Worm (Caenorhabditis elegans) whole organism, L1 larva: ENCODE measurements around the gene nhr-46.

Source experiments
- C04F5.9 ChIP-seq: sonication (generic microtip); optimal IDR thresholded peaks from 2 replicates; lab custom pipeline; 2016; ENCODE audit warnings: missing genetic modification characterization, missing compliant biosample characterization
- C34B4.2 ChIP-seq: sonication (generic microtip); optimal IDR thresholded peaks from 2 replicates; lab custom pipeline; 2017; ENCODE audit warnings: mild to moderate bottlenecking, missing genetic modification characterization, missing compliant biosample characterization
- Y116A8C.19 ChIP-seq: sonication (generic microtip); optimal IDR thresholded peaks from 2 replicates; lab custom pipeline; 2016; ENCODE audit warnings: missing compliant biosample characterization, missing genetic modification characterization, borderline replicate concordance
- aha-1 ChIP-seq: fragments of 150-350 bp; optimal IDR thresholded peaks from 2 replicates; lab custom pipeline; 2014; ENCODE audit warnings: missing biosample characterization, missing genetic modification characterization
- alr-1 ChIP-seq: fragments of 200-800 bp; sonication (Bioruptor generic); optimal IDR thresholded peaks from 2 replicates; lab custom pipeline; 2018; ENCODE audit warnings: borderline replicate concordance, mild to moderate bottlenecking, missing genetic modification characterization, missing compliant biosample characterization
- aly-2 ChIP-seq: fragments of 150-350 bp; optimal IDR thresholded peaks from 2 replicates; lab custom pipeline; 2014; ENCODE audit warnings: missing biosample characterization, missing genetic modification characterization
- blmp-1 ChIP-seq: fragments of 150-350 bp; optimal IDR thresholded peaks from 2 replicates; lab custom pipeline; 2014; ENCODE audit warnings: missing biosample characterization, missing genetic modification characterization
- ceh-63 ChIP-seq: fragments of 200-800 bp; sonication (Bioruptor generic); optimal IDR thresholded peaks from 2 replicates; lab custom pipeline; 2018; ENCODE audit warnings: mild to moderate bottlenecking, missing genetic modification characterization, missing compliant biosample characterization
- ceh-88 ChIP-seq: fragments of 200-800 bp; sonication (Bioruptor generic); IDR thresholded peaks from 2 replicates; pipeline ENCODE4 v1.3.6; 2022; ENCODE audit warnings: missing genetic modification characterization, missing compliant biosample characterization
- dpl-1 ChIP-seq, 3 experiments: fragments of 150-350 bp in 2 of 3; sonication (generic microtip) in 1 of 3; optimal IDR thresholded peaks; 2 replicates each; lab custom pipeline; 2014 to 2017; ENCODE audit warnings: missing biosample characterization in 3 of 3, missing genetic modification characterization in 3 of 3, missing genetic modification reagents in 3 of 3
- dsc-1 ChIP-seq: sonication (generic microtip); optimal IDR thresholded peaks from 2 replicates; lab custom pipeline; 2016; ENCODE audit warnings: mild to moderate bottlenecking, missing genetic modification characterization, missing compliant biosample characterization
- elt-2 ChIP-seq: sonication (generic microtip); optimal IDR thresholded peaks from 2 replicates; lab custom pipeline; 2016; ENCODE audit warnings: missing genetic modification characterization, mild to moderate bottlenecking, inconsistent platforms, missing compliant biosample characterization, missing genetic modification reagents
- elt-3 ChIP-seq, 6 experiments: fragments of 150-350 bp in 1 of 6; sonication (generic microtip); optimal IDR thresholded peaks; 2 replicates each; lab custom pipeline; 2017 to 2018; ENCODE audit warnings: missing biosample characterization in 6 of 6, missing genetic modification characterization in 6 of 6, inconsistent platforms in 1 of 6
- ets-5 ChIP-seq: fragments of 200-800 bp; sonication (Bioruptor generic); IDR thresholded peaks from 2 replicates; pipeline ENCODE4 v1.3.6; 2022; ENCODE audit warnings: missing genetic modification characterization, missing compliant biosample characterization
- fkh-8 ChIP-seq: sonication (generic microtip); optimal IDR thresholded peaks from 2 replicates; lab custom pipeline; 2016; ENCODE audit warnings: mild to moderate bottlenecking, missing genetic modification characterization, missing compliant biosample characterization
- hlh-17 ChIP-seq: fragments of 200-800 bp; sonication (Bioruptor generic); optimal IDR thresholded peaks from 2 replicates; lab custom pipeline; 2018; ENCODE audit warnings: missing genetic modification characterization, mild to moderate bottlenecking, missing compliant biosample characterization, moderate library complexity, borderline replicate concordance
- hlh-4 ChIP-seq: sonication (generic microtip); optimal IDR thresholded peaks from 2 replicates; lab custom pipeline; 2016; ENCODE audit warnings: mild to moderate bottlenecking, missing genetic modification characterization, missing compliant biosample characterization
- jun-1 ChIP-seq: fragments of 150-350 bp; optimal IDR thresholded peaks from 2 replicates; lab custom pipeline; 2014; ENCODE audit warnings: missing biosample characterization, missing genetic modification reagents, missing genetic modification characterization
- lin-35 ChIP-seq, 2 experiments: fragments of 150-350 bp; optimal IDR thresholded peaks; 2 replicates each; lab custom pipeline; 2014; ENCODE audit warnings: missing biosample characterization in 2 of 2, missing genetic modification characterization in 2 of 2, missing genetic modification reagents in 2 of 2
- lsy-2 ChIP-seq, 2 experiments: fragments of 150-350 bp; optimal IDR thresholded peaks; 2 replicates each; lab custom pipeline; 2014; ENCODE audit warnings: missing biosample characterization in 2 of 2, missing genetic modification characterization in 2 of 2
- mab-9 ChIP-seq: fragments of 200-800 bp; sonication (Bioruptor generic); IDR thresholded peaks from 2 replicates; pipeline ENCODE4 v1.3.6; 2022; ENCODE audit warnings: missing genetic modification reagents, missing genetic modification characterization, missing compliant biosample characterization
- mdl-1 ChIP-seq, 2 experiments: fragments of 150-350 bp; optimal IDR thresholded peaks; 2 replicates each; lab custom pipeline; 2014 to 2017; ENCODE audit warnings: missing biosample characterization in 2 of 2, missing genetic modification characterization in 2 of 2, inconsistent platforms in 1 of 2
- mef-2 ChIP-seq: fragments of 150-350 bp; optimal IDR thresholded peaks from 2 replicates; lab custom pipeline; 2014; ENCODE audit warnings: missing biosample characterization, missing genetic modification characterization
- mep-1 ChIP-seq: fragments of 150-350 bp; optimal IDR thresholded peaks from 2 replicates; lab custom pipeline; 2014; ENCODE audit warnings: missing biosample characterization, missing genetic modification characterization
- nhr-11 ChIP-seq: fragments of 150-350 bp; optimal IDR thresholded peaks from 2 replicates; lab custom pipeline; 2014; ENCODE audit warnings: missing biosample characterization, missing genetic modification characterization
- nhr-12 ChIP-seq: sonication (generic microtip); optimal IDR thresholded peaks from 2 replicates; lab custom pipeline; 2017; ENCODE audit warnings: missing biosample characterization, missing genetic modification characterization
- nhr-19 ChIP-seq: fragments of 200-800 bp; sonication (Bioruptor generic); conservative IDR thresholded peaks from 2 replicates; pipeline ENCODE4 v1.3.6; 2022; ENCODE audit warnings: missing genetic modification characterization, missing compliant biosample characterization
- nhr-20 ChIP-seq: sonication (generic microtip); optimal IDR thresholded peaks from 2 replicates; lab custom pipeline; 2016; ENCODE audit warnings: mild to moderate bottlenecking, missing genetic modification characterization, missing compliant biosample characterization
- nhr-28 ChIP-seq: fragments of 150-350 bp; optimal IDR thresholded peaks from 2 replicates; lab custom pipeline; 2014; ENCODE audit warnings: missing biosample characterization, missing genetic modification characterization
- nhr-47 ChIP-seq: sonication (generic microtip); optimal IDR thresholded peaks from 2 replicates; lab custom pipeline; 2016; ENCODE audit warnings: mild to moderate bottlenecking, missing genetic modification characterization, moderate library complexity, missing compliant biosample characterization
- nhr-71 ChIP-seq: sonication (generic microtip); optimal IDR thresholded peaks from 2 replicates; lab custom pipeline; 2016; ENCODE audit warnings: mild to moderate bottlenecking, missing genetic modification characterization, moderate library complexity, missing compliant biosample characterization
- nhr-76 ChIP-seq: sonication (generic microtip); optimal IDR thresholded peaks from 2 replicates; lab custom pipeline; 2017; ENCODE audit warnings: missing biosample characterization, missing genetic modification characterization
- nhr-77 ChIP-seq: fragments of 150-350 bp; optimal IDR thresholded peaks from 2 replicates; lab custom pipeline; 2014; ENCODE audit warnings: missing biosample characterization, missing genetic modification characterization
- nhr-84 ChIP-seq: sonication (generic microtip); optimal IDR thresholded peaks from 2 replicates; lab custom pipeline; 2017; ENCODE audit warnings: missing biosample characterization, missing genetic modification characterization
- nhr-85 ChIP-seq: sonication (generic microtip); peaks from one replicate; lab custom pipeline; 2016; ENCODE audit warnings: missing genetic modification characterization, inconsistent platforms, missing compliant biosample characterization
- nhr-90 ChIP-seq: sonication (generic microtip); optimal IDR thresholded peaks from 2 replicates; lab custom pipeline; 2016; ENCODE audit warnings: mild to moderate bottlenecking, missing genetic modification characterization, missing compliant biosample characterization; ENCODE audit not compliant: poor library complexity
- pag-3 ChIP-seq: sonication (generic microtip); optimal IDR thresholded peaks from 2 replicates; lab custom pipeline; 2017; ENCODE audit warnings: missing genetic modification characterization, mild to moderate bottlenecking, missing compliant biosample characterization, antibody characterized with exemption, borderline replicate concordance; ENCODE audit not compliant: insufficient read depth
- pax-3 ChIP-seq: fragments of 200-800 bp; sonication (Bioruptor generic); optimal IDR thresholded peaks from 2 replicates; lab custom pipeline; 2018; ENCODE audit warnings: mild to moderate bottlenecking, missing genetic modification characterization, moderate library complexity, missing compliant biosample characterization
- pqm-1 ChIP-seq: sonication (generic microtip); optimal IDR thresholded peaks from 3 replicates; lab custom pipeline; 2017; ENCODE audit warnings: missing biosample characterization, missing genetic modification characterization
- skn-1 ChIP-seq: fragments of 150-350 bp; optimal IDR thresholded peaks from 2 replicates; lab custom pipeline; 2014; ENCODE audit warnings: missing biosample characterization, missing genetic modification characterization
- snpc-4 ChIP-seq: fragments of 150-350 bp; optimal IDR thresholded peaks from 2 replicates; lab custom pipeline; 2014; ENCODE audit warnings: missing biosample characterization, missing genetic modification characterization
- sptf-1 ChIP-seq: fragments of 150-350 bp; optimal IDR thresholded peaks from 2 replicates; lab custom pipeline; 2014; ENCODE audit warnings: missing biosample characterization, missing genetic modification characterization
- tbx-2 ChIP-seq: sonication (generic microtip); optimal IDR thresholded peaks from 2 replicates; lab custom pipeline; 2016; ENCODE audit warnings: missing genetic modification characterization, missing compliant biosample characterization
- unc-130 ChIP-seq: fragments of 150-350 bp; optimal IDR thresholded peaks from 2 replicates; lab custom pipeline; 2017; ENCODE audit warnings: missing biosample characterization, missing genetic modification characterization, inconsistent platforms
- unc-30 ChIP-seq: sonication (generic microtip); optimal IDR thresholded peaks from 2 replicates; lab custom pipeline; 2017; ENCODE audit warnings: missing biosample characterization, missing genetic modification characterization
- unc-86 ChIP-seq: sonication (generic microtip); optimal IDR thresholded peaks from 2 replicates; lab custom pipeline; 2016; ENCODE audit warnings: missing genetic modification characterization, missing compliant biosample characterization
- xbp-1 ChIP-seq: sonication (generic microtip); optimal IDR thresholded peaks from 2 replicates; lab custom pipeline; 2016; ENCODE audit warnings: missing genetic modification characterization, missing compliant biosample characterization
- ztf-4 ChIP-seq: fragments of 150-350 bp; optimal IDR thresholded peaks from 2 replicates; lab custom pipeline; 2014; ENCODE audit warnings: missing biosample characterization, missing genetic modification characterization

Gene nhr-46

ce11 chrIV:5805477-5805876 lies 47.8 kb upstream of the nhr-46 start (continued):
- TF ChIP-seq nhr-90 (tag; lab: Kevin White, UChicago) = no peak
- TF ChIP-seq snpc-4 (tag; lab: Kevin White, UChicago) = no peak
- no peak for TF ChIP-seq nhr-76 (tag; lab: Kevin White, UChicago)
- TF ChIP-seq hlh-17 (GFP tag; lab: Kevin White, UChicago) = no peak
- no peak for TF ChIP-seq alr-1
- no peak for TF ChIP-seq pqm-1 (tag; lab: Kevin White, UChicago)
- peak in 1 of 2 experiments; percentile 16 for TF ChIP-seq mdl-1 (tag; optimal IDR thresholded peaks at IDR 0.05; lab: Kevin White, UChicago)
- no peak for TF ChIP-seq ceh-88
- TF ChIP-seq aly-2 (tag; lab: Kevin White, UChicago) = no peak
- no peak for TF ChIP-seq nhr-12 (tag; lab: Kevin White, UChicago)
- TF ChIP-seq ets-5 (GFP tag; lab: Robert Waterston, UW) = no peak
- TF ChIP-seq xbp-1 (tag; lab: Kevin White, UChicago) = peak; percentile 62
- no peak for TF ChIP-seq elt-2
- peak; percentile 61 for TF ChIP-seq pax-3 (tag; lab: Kevin White, UChicago)
- no peak for TF ChIP-seq C34B4.2 (tag; lab: Kevin White, UChicago)
- TF ChIP-seq unc-130 = no peak
- peak; percentile 24 for TF ChIP-seq unc-86 (tag; lab: Kevin White, UChicago)
- peak; percentile 61 for TF ChIP-seq nhr-47
- peak; percentile 41 for TF ChIP-seq ztf-4 (tag; lab: Kevin White, UChicago)
- no peak for TF ChIP-seq elt-3 (tag; optimal IDR thresholded peaks at IDR 0.05; lab: Kevin White, UChicago)
- TF ChIP-seq nhr-28 = no peak
- peak in 2 of 3 experiments; percentile 13 to 21 for TF ChIP-seq dpl-1 (GFP tag; optimal IDR thresholded peaks at IDR 0.05; lab: Kevin White, UChicago)
- no peak for TF ChIP-seq unc-30 (tag; lab: Kevin White, UChicago)
- TF ChIP-seq nhr-84 = no peak
- no peak for TF ChIP-seq aha-1 (tag; lab: Kevin White, UChicago)
- no peak for TF ChIP-seq pag-3
- no peak for TF ChIP-seq ceh-63 (GFP tag; lab: Kevin White, UChicago)
- no peak for TF ChIP-seq C04F5.9 (tag; lab: Kevin White, UChicago)
- TF ChIP-seq mep-1 (tag; lab: Kevin White, UChicago) = peak; percentile 68
- TF ChIP-seq mef-2 (tag; lab: Kevin White, UChicago) = no peak
- TF ChIP-seq dsc-1 (tag; lab: Kevin White, UChicago) = peak; percentile 71
- TF ChIP-seq nhr-11 (tag; lab: Kevin White, UChicago) = no peak
- peak; percentile 27 for TF ChIP-seq blmp-1 (tag; lab: Kevin White, UChicago)
- TF ChIP-seq mab-9 (GFP tag; lab: Robert Waterston, UW) = no peak
- TF ChIP-seq nhr-85 (tag; lab: Kevin White, UChicago) = peak; percentile 70
- peak; percentile 80 for TF ChIP-seq nhr-71 (tag; lab: Kevin White, UChicago)
- no peak for TF ChIP-seq hlh-4 (tag; lab: Kevin White, UChicago)
- TF ChIP-seq nhr-77 (tag; lab: Kevin White, UChicago) = no peak
- TF ChIP-seq skn-1 (tag; lab: Kevin White, UChicago) = peak; percentile 22
- peak; percentile 88 to 97 for TF ChIP-seq lsy-2 (tag; optimal IDR thresholded peaks at IDR 0.05; lab: Kevin White, UChicago)
- TF ChIP-seq nhr-20 = peak; percentile 31
- TF ChIP-seq Y116A8C.19 (tag; lab: Kevin White, UChicago) = no peak
- TF ChIP-seq jun-1 (tag; lab: Kevin White, UChicago) = peak; percentile 55
- TF ChIP-seq tbx-2 (tag; lab: Kevin White, UChicago) = peak; percentile 38
- TF ChIP-seq fkh-8 (tag; lab: Kevin White, UChicago) = peak; percentile 89
- TF ChIP-seq lin-35 (GFP tag; optimal IDR thresholded peaks at IDR 0.05; lab: Kevin White, UChicago) = peak in 1 of 2 experiments; percentile 38
- TF ChIP-seq sptf-1 (tag; lab: Kevin White, UChicago) = no peak
- TF ChIP-seq nhr-19 (GFP tag; lab: Robert Waterston, UW) = 0 out of 2 replicates have a peak, but pooled peaks have one; percentile 14
